Worm (Caenorhabditis elegans): ENCODE measurements around the gene enpl-1.

enpl-1 gene

ce11 chrIV:11118837-11119491 lies at the start of gene enpl-1, which contains the start of gene imp-2 (continued):
- TF ChIP-seq hlh-13 (GFP tag; optimal IDR thresholded peaks at IDR 0.05): no peak
- no peak for TF ChIP-seq ama-1 (optimal IDR thresholded peaks at IDR 0.05)
- no peak for TF ChIP-seq mec-3 (tag; optimal IDR thresholded peaks at IDR 0.05; ENCODE audit: borderline replicate concordance)
- TF ChIP-seq eyg-1 (tag; optimal IDR thresholded peaks at IDR 0.05): no peak
- peak; percentile 25 for TF ChIP-seq sox-4 (tag; optimal IDR thresholded peaks at IDR 0.05)
- peak; percentile 12; the same call in 1 of the 2 replicates for TF ChIP-seq unc-3 (GFP tag; conservative IDR thresholded peaks at IDR 0.05)
- TF ChIP-seq unc-3 (tag; optimal IDR thresholded peaks at IDR 0.05): peak; percentile 13
- no peak for TF ChIP-seq nhr-11 (tag; optimal IDR thresholded peaks at IDR 0.05)
- TF ChIP-seq hlh-6 (tag; optimal IDR thresholded peaks at IDR 0.05): no peak
- TF ChIP-seq sdc-2 (tag; optimal IDR thresholded peaks at IDR 0.05): peak; percentile 51
- TF ChIP-seq elt-4 (tag; optimal IDR thresholded peaks at IDR 0.05): no peak
- no peak for TF ChIP-seq ceh-30 (tag; optimal IDR thresholded peaks at IDR 0.05)
- TF ChIP-seq ceh-48 (tag; optimal IDR thresholded peaks at IDR 0.05): no peak
- TF ChIP-seq madf-2 (tag; optimal IDR thresholded peaks at IDR 0.05): peak; percentile 28
- no peak for TF ChIP-seq rnt-1 (tag; optimal IDR thresholded peaks at IDR 0.05)
- TF ChIP-seq pros-1 (tag; optimal IDR thresholded peaks at IDR 0.05): peak; percentile 74
- peak; percentile 60 for TF ChIP-seq K09A11.1 (tag; optimal IDR thresholded peaks at IDR 0.05; ENCODE audit: insufficient read depth)
- peak; percentile 46 for TF ChIP-seq ceh-14 (tag; optimal IDR thresholded peaks at IDR 0.05)

ce11 chrIV:11070895-11071294 lies 48.2 kb upstream of the enpl-1 start:
- TF ChIP-seq dmd-4 (tag; optimal IDR thresholded peaks at IDR 0.05; ENCODE audit: borderline replicate concordance) (peak; percentile 70), pat-9 (tag; optimal IDR thresholded peaks at IDR 0.05) (peak; percentile 42), hlh-13 (GFP tag; optimal IDR thresholded peaks at IDR 0.05) (peak; percentile 72), lin-11 (tag; optimal IDR thresholded peaks at IDR 0.05) (peak; percentile 46), madf-2 (tag; optimal IDR thresholded peaks at IDR 0.05) (peak; percentile 57), ztf-16 (tag; optimal IDR thresholded peaks at IDR 0.05) (peak; percentile 29), npax-4 (tag; optimal IDR thresholded peaks at IDR 0.05) (peak; percentile 30), che-1 (tag; optimal IDR thresholded peaks at IDR 0.05) (peak; percentile 45)

- no peak for TF ChIP-seq npax-4 (tag; optimal IDR thresholded peaks at IDR 0.05)
Measured at ce11 chrIV:11078482-11078881, 40.6 kb upstream of the enpl-1 start, which contains the start of gene Y5F2A.4. TSS of gene Y5F2A.4 (minus strand) at chrIV:11078582.

ce11 chrIV:11080823-11081285 lies 38.2 kb upstream of the enpl-1 start, which contains the start of gene atg-7:
TSS of gene atg-7 (minus strand) at chrIV:11081055.
- TF ChIP-seq ama-1 (optimal IDR thresholded peaks at IDR 0.05): peak; percentile 26
- TF ChIP-seq zip-5 (tag; optimal IDR thresholded peaks at IDR 0.05): no peak

- TF ChIP-seq odd-2 (tag; optimal IDR thresholded peaks at IDR 0.05) (no peak), dmd-4 (tag; optimal IDR thresholded peaks at IDR 0.05; ENCODE audit: borderline replicate concordance) (no peak), unc-42 (tag; optimal IDR thresholded peaks at IDR 0.05) (no peak)
Measured at ce11 chrIV:11082153-11082552, 36.9 kb upstream of the enpl-1 start, which contains the start of gene let-70. TSS of gene let-70 (minus strand) at chrIV:11082253.

ce11 chrIV:11082789-11083235 lies 36.3 kb upstream of the enpl-1 start:
- TF ChIP-seq lim-6 (tag; optimal IDR thresholded peaks at IDR 0.05) (peak; percentile 56), madf-2 (tag; optimal IDR thresholded peaks at IDR 0.05) (peak; percentile 60), fkh-6 (tag; optimal IDR thresholded peaks at IDR 0.05) (peak; percentile 24), hlh-30 (tag; optimal IDR thresholded peaks at IDR 0.05; ENCODE audit: insufficient read depth) (peak; percentile 97), odd-2 (tag; optimal IDR thresholded peaks at IDR 0.05) (no peak), ets-4 (tag; optimal IDR thresholded peaks at IDR 0.05) (peak; percentile 75), ceh-34 (tag; optimal IDR thresholded peaks at IDR 0.05) (peak; percentile 95), hlh-13 (GFP tag; optimal IDR thresholded peaks at IDR 0.05) (no peak), sox-2 (GFP tag; IDR thresholded peaks at IDR 0.05) (no peak), unc-3 (GFP tag; conservative IDR thresholded peaks at IDR 0.05) (no peak), unc-3 (tag; optimal IDR thresholded peaks at IDR 0.05) (peak; percentile 40), ref-2 (tag; optimal IDR thresholded peaks at IDR 0.05) (peak; percentile 75), ceh-48 (tag; optimal IDR thresholded peaks at IDR 0.05) (peak; percentile 91), ztf-16 (tag; optimal IDR thresholded peaks at IDR 0.05) (peak; percentile 54), pha-4 (tag; optimal IDR thresholded peaks at IDR 0.05) (no peak), hlh-15 (tag; optimal IDR thresholded peaks at IDR 0.05) (no peak), unc-86 (tag; optimal IDR thresholded peaks at IDR 0.05) (no peak), ama-1 (optimal IDR thresholded peaks at IDR 0.05) (no peak), pros-1 (tag; optimal IDR thresholded peaks at IDR 0.05) (peak; percentile 93), che-1 (tag; optimal IDR thresholded peaks at IDR 0.05) (no peak), elt-4 (tag; optimal IDR thresholded peaks at IDR 0.05) (no peak), syd-9 (tag; optimal IDR thresholded peaks at IDR 0.05) (peak; percentile 67), C38D4.7 (GFP tag; optimal IDR thresholded peaks at IDR 0.05) (no peak), Y22D7AL.16 (tag; optimal IDR thresholded peaks at IDR 0.05) (no peak)

Measured in whole organism, late embryonic.